Worm (Caenorhabditis elegans): ENCODE data around the gene C07B5.2.

- TF ChIP-seq ref-2 (tag; optimal IDR thresholded peaks at IDR 0.05) = no peak
- TF ChIP-seq ceh-6 (GFP tag; optimal IDR thresholded peaks at IDR 0.05) = no peak
Measured at ce11 chrX:9536665-9537064, 19.7 kb upstream of the C07B5.2 start, which contains the start of gene C07B5.8.

Measured in whole organism, late embryonic.